Fruit fly (Drosophila melanogaster): ENCODE data around the gene CG14687.

DNA sequence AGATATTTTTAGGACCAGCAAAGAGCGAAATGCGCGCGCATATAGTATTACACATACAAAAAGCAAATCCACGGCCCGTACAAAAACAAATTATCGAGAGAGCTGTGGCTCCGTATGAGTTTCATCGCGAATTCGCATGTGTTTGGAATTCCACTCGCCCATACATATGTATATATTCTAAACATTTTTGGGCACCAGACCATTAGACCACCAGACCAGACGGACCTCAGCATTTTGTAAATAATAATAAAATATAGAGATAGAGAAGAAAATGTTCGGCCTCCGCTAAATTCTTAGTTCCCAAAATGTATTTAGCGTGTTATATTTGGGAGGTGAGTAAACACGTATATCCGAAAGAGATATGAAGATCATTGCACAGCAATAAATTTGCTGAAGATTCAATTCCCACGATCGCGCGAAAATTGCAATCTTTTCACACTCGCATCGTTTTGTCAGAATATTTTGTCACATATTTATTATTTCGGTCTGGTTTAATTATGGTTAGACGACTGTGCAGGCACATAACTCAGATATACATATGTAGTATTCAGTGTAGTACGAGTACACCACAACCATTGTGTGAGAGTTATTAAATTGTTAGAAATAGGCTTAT, 16.6 kb upstream of the CG14687 start:
- TF ChIP-seq CG8478 (optimal IDR thresholded peaks at IDR 0.05) = no peak
- no peak for TF ChIP-seq CTCF (optimal IDR thresholded peaks at IDR 0.05)

All from S2 (cell line).